Worm (Caenorhabditis elegans): Measurements from ENCODE around the gene T02B11.3.
"Not testable (repeated sequence)": the region's sequence is repeated elsewhere in the genome, so short reads cannot be mapped to it uniquely, and the experiment has no call there.

Gene T02B11.3

DNA sequence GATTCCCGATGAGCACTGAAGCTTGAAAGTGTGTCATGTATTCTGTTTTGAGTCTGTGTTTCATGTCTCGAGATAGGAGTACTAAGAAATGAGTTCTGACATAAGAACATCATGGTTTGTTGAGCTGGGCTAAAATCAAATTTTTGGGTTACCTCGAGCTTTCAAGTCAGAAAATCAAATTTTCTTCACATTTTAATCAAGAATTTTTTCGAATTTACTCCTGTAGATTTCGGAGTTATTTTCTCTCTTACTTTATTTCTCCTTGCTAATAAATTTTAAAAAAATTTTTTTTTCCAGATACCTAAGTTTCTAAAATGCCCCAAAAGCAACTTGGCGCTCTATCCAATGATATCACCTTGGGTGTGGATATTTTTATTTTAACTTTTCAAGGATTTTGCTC lies 40.5 kb downstream of the T02B11.3 start, which contains the start of gene F41H8.2:
Gene F41H8.2, plus strand, starts transcription at position 301 of the 400 bp plus-strand sequence.
- TF ChIP-seq W03F9.2 (tag; optimal IDR thresholded peaks at IDR 0.05) (no peak), him-1 (tag; optimal IDR thresholded peaks at IDR 0.05) (no peak), dao-5 (tag; optimal IDR thresholded peaks at IDR 0.05) (no peak)

DNA sequence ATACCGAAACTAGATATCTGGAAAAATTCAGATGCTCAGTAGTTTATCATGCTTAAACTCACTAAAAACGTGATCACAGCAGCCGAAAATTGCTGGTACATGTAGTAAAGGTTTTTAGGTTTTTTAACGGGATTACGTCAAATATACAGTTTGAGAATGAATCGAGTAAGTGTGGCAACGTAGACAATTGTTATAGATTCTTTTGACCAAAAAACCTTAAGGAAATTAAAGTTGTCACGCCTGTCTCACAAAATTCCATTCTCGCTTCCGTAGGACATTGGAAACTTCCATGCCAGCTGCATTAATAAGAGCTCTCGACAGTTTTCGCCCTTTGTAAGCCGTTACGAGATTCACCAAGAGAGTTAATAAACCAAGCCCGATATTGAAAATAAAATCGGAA lies 43.7 kb downstream of the T02B11.3 start, which contains the start of gene srx-31:
Gene srx-31, minus strand, starts transcription at position 101 of the 400 bp plus-strand sequence.
- TF ChIP-seq him-1, dao-5, W03F9.2 (tag; optimal IDR thresholded peaks at IDR 0.05): not testable (repeated sequence)

DNA sequence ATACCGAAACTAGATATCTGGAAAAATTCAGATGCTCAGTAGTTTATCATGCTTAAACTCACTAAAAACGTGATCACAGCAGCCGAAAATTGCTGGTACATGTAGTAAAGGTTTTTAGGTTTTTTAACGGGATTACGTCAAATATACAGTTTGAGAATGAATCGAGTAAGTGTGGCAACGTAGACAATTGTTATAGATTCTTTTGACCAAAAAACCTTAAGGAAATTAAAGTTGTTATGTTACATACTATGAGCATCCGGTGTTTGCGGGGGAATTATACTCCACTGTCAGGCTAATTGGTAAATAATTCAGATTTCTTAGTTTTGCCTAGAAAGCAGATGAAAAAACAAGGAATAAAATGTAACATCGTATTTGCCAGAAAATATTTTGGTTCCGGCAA lies 46.0 kb downstream of the T02B11.3 start, which contains the start of gene srx-32:
Gene srx-32, minus strand, starts transcription at position 101 of the 400 bp plus-strand sequence.
- not testable (repeated sequence) for TF ChIP-seq W03F9.2, dao-5, him-1 (tag; optimal IDR thresholded peaks at IDR 0.05)

DNA sequence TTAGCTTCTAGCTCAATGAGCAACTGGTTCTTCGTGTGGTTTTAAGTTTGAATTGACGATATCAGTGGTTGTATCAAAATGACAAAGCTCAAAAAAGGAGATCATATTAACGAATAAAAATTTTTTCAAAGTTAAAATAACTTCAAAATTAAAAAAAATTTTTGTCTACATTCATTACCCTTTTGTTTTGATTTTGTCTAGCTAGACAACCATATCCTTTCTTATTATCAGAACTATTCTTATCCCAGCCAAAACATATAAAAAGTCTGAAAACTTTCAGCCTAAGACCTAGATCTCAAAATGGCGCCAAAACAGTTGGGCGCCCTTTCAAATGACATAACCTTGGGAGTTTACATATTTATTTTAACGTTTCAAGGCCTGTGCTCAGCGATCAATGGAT lies 49.4 kb downstream of the T02B11.3 start, which contains the start of gene R13D11.1:
Gene R13D11.1, plus strand, starts transcription at position 301 of the 400 bp plus-strand sequence.
- no peak for TF ChIP-seq him-1 (tag; optimal IDR thresholded peaks at IDR 0.05)
- no peak for TF ChIP-seq dao-5 (tag; optimal IDR thresholded peaks at IDR 0.05)
- TF ChIP-seq W03F9.2 (tag; optimal IDR thresholded peaks at IDR 0.05) = no peak
